Worm (Caenorhabditis elegans) whole organism, L1 larva: Measurements from ENCODE around the gene B0294.3.

Experiments
- aly-2 ChIP-seq: fragments of 150-350 bp; optimal IDR thresholded peaks from 2 replicates; lab custom pipeline; 2014; ENCODE audit warnings: missing biosample characterization, missing genetic modification characterization
- ama-1 ChIP-seq: fragments of 150-350 bp; optimal IDR thresholded peaks from 2 replicates; lab custom pipeline; 2014
- efl-3 ChIP-seq: fragments of 200-800 bp; sonication (Bioruptor generic); optimal IDR thresholded peaks from 2 replicates; lab custom pipeline; 2018; ENCODE audit warnings: mild to moderate bottlenecking, missing genetic modification characterization, missing compliant biosample characterization
- nhr-12 ChIP-seq: sonication (generic microtip); optimal IDR thresholded peaks from 2 replicates; lab custom pipeline; 2017; ENCODE audit warnings: missing biosample characterization, missing genetic modification characterization
- swsn-7 ChIP-seq: sonication (generic microtip); optimal IDR thresholded peaks from 2 replicates; lab custom pipeline; 2016; ENCODE audit warnings: missing genetic modification characterization, missing compliant biosample characterization
- unc-130 ChIP-seq: fragments of 150-350 bp; optimal IDR thresholded peaks from 2 replicates; lab custom pipeline; 2017; ENCODE audit warnings: missing biosample characterization, missing genetic modification characterization, inconsistent platforms
- zip-4 ChIP-seq: fragments of 200-800 bp; sonication (Bioruptor generic); optimal IDR thresholded peaks from 2 replicates; lab custom pipeline; 2018; ENCODE audit warnings: mild to moderate bottlenecking, missing genetic modification characterization, moderate library complexity, missing compliant biosample characterization
- ztf-4 ChIP-seq: fragments of 150-350 bp; optimal IDR thresholded peaks from 2 replicates; lab custom pipeline; 2014; ENCODE audit warnings: missing biosample characterization, missing genetic modification characterization

DNA sequence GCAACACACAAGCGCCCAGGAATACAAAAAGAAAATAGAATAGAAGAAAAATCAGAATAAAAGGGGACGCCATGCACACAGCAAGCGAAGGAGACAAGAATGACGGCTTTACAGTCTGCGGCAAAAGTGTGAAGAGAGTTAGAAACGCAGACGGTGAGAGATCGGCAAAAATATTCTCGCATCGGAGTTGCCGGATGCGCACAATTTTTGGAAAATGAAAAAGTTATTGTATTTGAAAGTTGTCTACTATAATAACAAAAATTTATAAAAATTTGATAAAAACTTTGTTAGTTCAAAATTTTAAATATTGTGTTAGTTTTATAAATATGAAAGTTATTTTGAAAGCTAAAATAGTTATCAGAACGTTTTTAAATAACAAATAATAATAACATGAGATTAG lies 30.3 kb downstream of the B0294.3 start, which contains the start of gene ZC53.22:
- no peak for TF ChIP-seq swsn-7 (tag; lab: Kevin White, UChicago)
- TF ChIP-seq ama-1 (lab: Kevin White, UChicago), result no peak
- no peak for TF ChIP-seq ztf-4 (tag; lab: Kevin White, UChicago)
- no peak for TF ChIP-seq unc-130 (tag; lab: Kevin White, UChicago)
- no peak for TF ChIP-seq aly-2 (tag; lab: Kevin White, UChicago)
- no peak for TF ChIP-seq nhr-12 (tag; lab: Kevin White, UChicago)
- no peak for TF ChIP-seq efl-3 (GFP tag; lab: Kevin White, UChicago)
- TF ChIP-seq zip-4 (GFP tag; lab: Kevin White, UChicago), result no peak
